Worm (Caenorhabditis elegans): ENCODE data around the gene cls-2.
A peak's percentile ranks its signal among the peaks of the same experiment; 100 is the strongest.

The cls-2 gene

ce11 chrIII:9053740-9054252 lies 1.1 kb upstream of the cls-2 start, which contains the start of gene R107.5 (continued):
- TF ChIP-seq T26A5.8 (tag; optimal IDR thresholded peaks at IDR 0.05) (no peak), ztf-25 (GFP tag; IDR thresholded peaks at IDR 0.05) (no peak), sea-2 (GFP tag; IDR thresholded peaks at IDR 0.05) (peak; percentile 97), bed-2 (GFP tag; IDR thresholded peaks at IDR 0.05) (peak; percentile 65; the same call in 1 of the 2 replicates), lsl-1 (GFP tag; optimal IDR thresholded peaks at IDR 0.05) (peak; percentile 22), F37B4.10 (GFP tag; IDR thresholded peaks at IDR 0.05) (no peak), ceh-27 (GFP tag; optimal IDR thresholded peaks at IDR 0.05) (peak; percentile 95), snpc-1.3 (tag; optimal IDR thresholded peaks at IDR 0.05; ENCODE audit: insufficient read depth) (no peak), pha-4 (tag; optimal IDR thresholded peaks at IDR 0.05) (no peak), lsy-27 (tag; optimal IDR thresholded peaks at IDR 0.05; ENCODE audit: borderline replicate concordance, insufficient read depth) (no peak)

DNA sequence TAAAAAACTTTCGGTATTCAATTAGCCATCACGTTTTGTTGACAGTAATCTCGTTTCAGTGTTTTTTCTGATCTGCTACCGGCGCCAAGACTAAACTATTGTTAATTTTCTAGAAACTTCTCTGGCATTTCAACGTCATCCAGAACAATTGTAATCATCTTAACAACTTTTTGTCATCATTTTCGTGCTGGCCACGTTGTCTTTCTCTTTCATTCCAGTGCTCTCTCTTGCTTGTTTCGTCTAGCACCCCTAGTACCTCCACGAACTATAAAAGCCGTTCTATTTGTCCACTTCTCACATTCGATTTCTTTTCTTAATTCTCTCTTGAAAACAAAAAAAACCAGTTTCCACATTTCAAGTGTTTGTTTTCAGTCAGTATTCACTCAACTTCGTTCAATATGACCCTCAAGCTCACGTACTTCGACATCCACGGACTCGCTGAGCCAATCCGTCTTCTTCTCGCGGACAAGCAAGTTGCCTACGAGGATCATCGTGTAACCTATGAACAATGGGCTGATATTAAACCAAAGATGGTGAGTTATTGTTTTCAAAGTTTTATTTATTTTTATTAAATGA lies 4.2 kb downstream of the cls-2 start, which contains the start of gene gst-1:
gst-1 (plus strand) TSS at position 373 of the 576 bp plus-strand sequence.
- TF ChIP-seq sptf-2 (GFP tag; optimal IDR thresholded peaks at IDR 0.05) (no peak), K12H6.12 (tag; optimal IDR thresholded peaks at IDR 0.05) (no peak), F10E7.11 (tag; optimal IDR thresholded peaks at IDR 0.05) (no peak), zim-3 (tag; optimal IDR thresholded peaks at IDR 0.05) (no peak), C17E4.6 (GFP tag; IDR thresholded peaks at IDR 0.05) (0 out of 2 replicates have a peak, but pooled peaks have one; percentile 29), lag-1 (GFP tag; IDR thresholded peaks at IDR 0.05) (no peak), ztf-18 (tag; optimal IDR thresholded peaks at IDR 0.05) (peak; percentile 31), F33H1.4 (GFP tag; IDR thresholded peaks at IDR 0.05) (no peak), nfyb-1 (GFP tag; IDR thresholded peaks at IDR 0.05) (no peak), hmg-20 (GFP tag; IDR thresholded peaks at IDR 0.05) (no peak), ztf-22 (GFP tag; optimal IDR thresholded peaks at IDR 0.05) (peak; percentile 35), rcor-1 (GFP tag; IDR thresholded peaks at IDR 0.05) (0 out of 2 replicates have a peak, but pooled peaks have one; percentile 7), hlh-26 (GFP tag; conservative IDR thresholded peaks at IDR 0.05) (no peak), ztf-25 (GFP tag; IDR thresholded peaks at IDR 0.05) (no peak), ceh-79 (tag; optimal IDR thresholded peaks at IDR 0.05) (no peak), hsf-1 (GFP tag; IDR thresholded peaks at IDR 0.05) (peak; percentile 92), ztf-3 (GFP tag; optimal IDR thresholded peaks at IDR 0.05) (no peak), let-607 (tag; optimal IDR thresholded peaks at IDR 0.05) (peak; percentile 58 to 87), rec-8 (tag; optimal IDR thresholded peaks at IDR 0.05) (no peak), aptf-3 (GFP tag; IDR thresholded peaks at IDR 0.05) (no peak), ztf-28 (GFP tag; IDR thresholded peaks at IDR 0.05) (no peak), snpc-1.3 (tag; optimal IDR thresholded peaks at IDR 0.05; ENCODE audit: insufficient read depth) (peak; percentile 40), atf-7 (tag; optimal IDR thresholded peaks at IDR 0.05) (peak; percentile 46), ZK185.1 (tag; optimal IDR thresholded peaks at IDR 0.05; ENCODE audit: poor library complexity, severe bottlenecking) (no peak), B0336.3 (GFP tag; IDR thresholded peaks at IDR 0.05) (peak; percentile 44; the same call in 1 of the 2 replicates), snpc-3.4 (tag; optimal IDR thresholded peaks at IDR 0.05) (peak; percentile 50), aptf-2 (GFP tag; conservative IDR thresholded peaks at IDR 0.05) (no peak), F37B4.10 (GFP tag; IDR thresholded peaks at IDR 0.05) (no peak), efl-1 (GFP tag; optimal IDR thresholded peaks at IDR 0.05) (peak; percentile 10), tbp1 (GFP tag; optimal IDR thresholded peaks at IDR 0.05) (peak; percentile 21), rpc-1 (optimal IDR thresholded peaks at IDR 0.05) (peak; percentile 0), rpc-1 (tag; optimal IDR thresholded peaks at IDR 0.05) (no peak), madf-6 (GFP tag; IDR thresholded peaks at IDR 0.05) (peak; percentile 20; the same call in 1 of the 2 replicates), F23B12.7 (tag; optimal IDR thresholded peaks at IDR 0.05; ENCODE audit: insufficient read depth) (no peak), xnd-1 (tag; optimal IDR thresholded peaks at IDR 0.05) (peak; percentile 2), C06A6.2 (GFP tag; conservative IDR thresholded peaks at IDR 0.05) (no peak), lin-54 (GFP tag; optimal IDR thresholded peaks at IDR 0.05) (peak; percentile 13), madf-3 (GFP tag; IDR thresholded peaks at IDR 0.05) (0 out of 2 replicates have a peak, but pooled peaks have one; percentile 42), lsl-1 (GFP tag; optimal IDR thresholded peaks at IDR 0.05) (peak; percentile 28)
